Fruit fly (Drosophila melanogaster) whole organism, embryonic: Measurements from ENCODE around the gene Tbcd.

Source experiments
- Abd-B ChIP-seq: fragments of 200-800 bp; sonication (Bioruptor generic); optimal IDR thresholded peaks from 2 replicates; lab custom pipeline; 2018; ENCODE audit warnings: missing biosample characterization, mild to moderate bottlenecking, missing genetic modification characterization, moderate library complexity
- C15 ChIP-seq: fragments of 200-800 bp; sonication (Bioruptor generic); IDR thresholded peaks from 3 replicates; pipeline ENCODE4 v1.3.6; 2022; ENCODE audit warnings: missing biosample characterization, missing genetic modification characterization
- CG11696 ChIP-seq: fragments of 200-800 bp; sonication (Bioruptor generic); IDR thresholded peaks from 2 replicates; pipeline ENCODE4 v1.3.6; 2022; ENCODE audit warnings: missing biosample characterization, missing genetic modification characterization
- CG12071 ChIP-seq: fragments of 200-800 bp; sonication (Bioruptor generic); optimal IDR thresholded peaks from 3 replicates; lab custom pipeline; 2018; ENCODE audit warnings: missing biosample characterization, mild to moderate bottlenecking, missing genetic modification characterization
- CG12769 ChIP-seq: fragments of 200-800 bp; sonication (Bioruptor generic); optimal IDR thresholded peaks from 2 replicates; lab custom pipeline; 2019; ENCODE audit warnings: missing biosample characterization, mild to moderate bottlenecking, missing genetic modification characterization, moderate library complexity
- CG13424 ChIP-seq: fragments of 200-800 bp; sonication (Bioruptor generic); optimal IDR thresholded peaks from 2 replicates; lab custom pipeline; 2019; ENCODE audit warnings: missing biosample characterization, mild to moderate bottlenecking, missing genetic modification characterization, moderate library complexity
- CG13624 ChIP-seq: fragments of 200-800 bp; sonication (Bioruptor generic); optimal IDR thresholded peaks from 2 replicates; lab custom pipeline; 2016; ENCODE audit warnings: missing biosample characterization, missing genetic modification characterization
- CG14965 ChIP-seq: fragments of 200-800 bp; sonication (Bioruptor generic); optimal IDR thresholded peaks from 2 replicates; lab custom pipeline; 2016; ENCODE audit warnings: missing biosample characterization, missing genetic modification characterization, borderline replicate concordance
- CG1647 ChIP-seq: fragments of 200-800 bp; sonication (Bioruptor generic); optimal IDR thresholded peaks from 3 replicates; lab custom pipeline; 2016; ENCODE audit warnings: missing biosample characterization, missing genetic modification characterization
- CG16813 ChIP-seq: fragments of 200-800 bp; sonication (Bioruptor generic); IDR thresholded peaks from 3 replicates; pipeline ENCODE4 v1.3.6; 2022; ENCODE audit warnings: missing biosample characterization, missing genetic modification characterization; ENCODE audit not compliant: partially characterized antibody
- CG18599 ChIP-seq: fragments of 200-800 bp; sonication (Bioruptor generic); optimal IDR thresholded peaks from 3 replicates; lab custom pipeline; 2017; ENCODE audit warnings: missing biosample characterization, missing genetic modification characterization, mild to moderate bottlenecking, moderate library complexity, missing genetic modification reagents
- CG2889 ChIP-seq: fragments of 200-800 bp; sonication (Bioruptor generic); IDR thresholded peaks from 3 replicates; pipeline ENCODE4 v1.3.6; 2022; ENCODE audit warnings: missing biosample characterization, missing genetic modification characterization
- CG30431 ChIP-seq: fragments of 200-800 bp; sonication (Bioruptor generic); optimal IDR thresholded peaks from 2 replicates; lab custom pipeline; 2017; ENCODE audit warnings: missing biosample characterization, missing genetic modification characterization
- CG34422 ChIP-seq: fragments of 200-800 bp; sonication (Bioruptor generic); IDR thresholded peaks from 3 replicates; pipeline ENCODE4 v1.3.6; 2022; ENCODE audit warnings: missing biosample characterization, missing genetic modification characterization
- CG43689 ChIP-seq: fragments of 200-800 bp; sonication (Bioruptor generic); IDR thresholded peaks from 2 replicates; pipeline ENCODE4 v1.3.6; 2022; ENCODE audit warnings: missing biosample characterization, missing genetic modification characterization
- CG4707 ChIP-seq: fragments of 200-800 bp; sonication (Bioruptor generic); optimal IDR thresholded peaks from 2 replicates; lab custom pipeline; 2018; ENCODE audit warnings: missing biosample characterization, mild to moderate bottlenecking, missing genetic modification characterization, moderate library complexity
- CG5180 ChIP-seq: fragments of 200-800 bp; sonication (Bioruptor generic); optimal IDR thresholded peaks from 3 replicates; lab custom pipeline; 2017; ENCODE audit warnings: missing biosample characterization, missing genetic modification characterization, mild to moderate bottlenecking, moderate library complexity, missing genetic modification reagents
- CG6175 ChIP-seq: fragments of 200-800 bp; sonication (Bioruptor generic); IDR thresholded peaks from 3 replicates; pipeline ENCODE4 v1.3.6; 2022; ENCODE audit warnings: missing biosample characterization, missing genetic modification characterization
- CG8765 ChIP-seq: fragments of 200-800 bp; sonication (Bioruptor generic); IDR thresholded peaks from 2 replicates; pipeline ENCODE4 v1.3.6; 2022; ENCODE audit warnings: missing biosample characterization, missing genetic modification characterization
- CG8944 ChIP-seq: fragments of 200-800 bp; sonication (Bioruptor generic); optimal IDR thresholded peaks from 3 replicates; lab custom pipeline; 2016; ENCODE audit warnings: missing biosample characterization, missing genetic modification characterization
- Drgx ChIP-seq: fragments of 200-800 bp; sonication (Bioruptor generic); IDR thresholded peaks from 2 replicates; pipeline ENCODE4 v1.3.6; 2022; ENCODE audit warnings: missing biosample characterization, missing genetic modification characterization
- E2f2 ChIP-seq: fragments of 200-800 bp; sonication (Bioruptor generic); IDR thresholded peaks from 2 replicates; pipeline ENCODE4 v1.3.6; 2022; ENCODE audit warnings: missing biosample characterization, missing genetic modification characterization
- Fer1 ChIP-seq: fragments of 200-800 bp; sonication (Bioruptor generic); optimal IDR thresholded peaks from 2 replicates; lab custom pipeline; 2017; ENCODE audit warnings: missing biosample characterization, mild to moderate bottlenecking, missing genetic modification characterization
- HHEX ChIP-seq: fragments of 200-800 bp; sonication (Bioruptor generic); optimal IDR thresholded peaks from 3 replicates; lab custom pipeline; 2017; ENCODE audit warnings: missing biosample characterization, mild to moderate bottlenecking, missing genetic modification characterization, missing genetic modification reagents
- Hr39 ChIP-seq: fragments of >200 bp; optimal IDR thresholded peaks from 2 replicates; lab custom pipeline; 2017
- NFAT ChIP-seq: fragments of 200-800 bp; sonication (Bioruptor generic); IDR thresholded peaks from 2 replicates; pipeline ENCODE4 v1.3.6; 2022; ENCODE audit warnings: missing biosample characterization, missing genetic modification characterization
- Nf-YC ChIP-seq: fragments of 200-800 bp; optimal IDR thresholded peaks from 3 replicates; lab custom pipeline; 2019; ENCODE audit warnings: missing biosample characterization, mild to moderate bottlenecking, missing genetic modification characterization, moderate library complexity
- PHDP ChIP-seq: fragments of 200-800 bp; sonication (Bioruptor generic); optimal IDR thresholded peaks from 3 replicates; lab custom pipeline; 2018; ENCODE audit warnings: missing biosample characterization, mild to moderate bottlenecking, missing genetic modification characterization, moderate library complexity
- amos ChIP-seq: fragments of 200-800 bp; sonication (Bioruptor generic); IDR thresholded peaks from 2 replicates; pipeline ENCODE4 v1.3.6; 2022; ENCODE audit warnings: missing biosample characterization, missing genetic modification characterization; ENCODE audit not compliant: partially characterized antibody
- ase ChIP-seq: fragments of 200-800 bp; sonication (Bioruptor generic); IDR thresholded peaks from 3 replicates; pipeline ENCODE4 v1.3.6; 2022; ENCODE audit warnings: missing biosample characterization, missing genetic modification characterization
- corto ChIP-seq: fragments of 200-800 bp; sonication (Bioruptor generic); optimal IDR thresholded peaks from 2 replicates; lab custom pipeline; 2016; ENCODE audit warnings: missing biosample characterization, mild to moderate bottlenecking, missing genetic modification characterization, moderate library complexity
- crp ChIP-seq, 2 experiments: fragments of 200-800 bp; sonication (Bioruptor generic); optimal IDR thresholded peaks; 2 replicates in 1 of 2; 3 replicates in 1 of 2; lab custom pipeline; 2017; ENCODE audit warnings: missing biosample characterization in 2 of 2, missing genetic modification characterization in 2 of 2, mild to moderate bottlenecking in 1 of 2, moderate library complexity in 1 of 2
- dmrt99B ChIP-seq: fragments of 200-800 bp; sonication (Bioruptor generic); optimal IDR thresholded peaks from 2 replicates; lab custom pipeline; 2018; ENCODE audit warnings: missing biosample characterization, mild to moderate bottlenecking, missing genetic modification characterization, moderate library complexity
- dpn ChIP-seq, 2 experiments: fragments of 200-800 bp; sonication (Bioruptor generic); optimal IDR thresholded peaks; 3 replicates each; lab custom pipeline; 2016; ENCODE audit warnings: missing biosample characterization in 2 of 2, missing genetic modification characterization in 2 of 2
- esg ChIP-seq: fragments of 200-800 bp; sonication (Bioruptor generic); conservative IDR thresholded peaks from 2 replicates; pipeline ENCODE4 v1.3.6; 2022; ENCODE audit warnings: missing biosample characterization, missing genetic modification characterization
- eve ChIP-seq, 2 experiments: fragments of >200 bp; optimal IDR thresholded peaks; 2 replicates each; lab custom pipeline; 2017; ENCODE audit warnings: missing biosample characterization in 2 of 2, missing genetic modification characterization in 2 of 2
- ewg ChIP-seq: fragments of 200-800 bp; sonication (Bioruptor generic); optimal IDR thresholded peaks from 3 replicates; lab custom pipeline; 2017; ENCODE audit warnings: mild to moderate bottlenecking, missing biosample characterization, missing genetic modification reagents, missing genetic modification characterization
- fd96Cb ChIP-seq: fragments of 200-800 bp; sonication (Bioruptor generic); optimal IDR thresholded peaks from 2 replicates; lab custom pipeline; 2018; ENCODE audit warnings: missing biosample characterization, mild to moderate bottlenecking, missing genetic modification characterization, moderate library complexity
- inv ChIP-seq: fragments of 200-800 bp; sonication (Bioruptor generic); IDR thresholded peaks from 2 replicates; pipeline ENCODE4 v1.3.6; 2022; ENCODE audit warnings: missing biosample characterization, missing genetic modification characterization; ENCODE audit not compliant: partially characterized antibody
- kni ChIP-seq: fragments of 200-800 bp; sonication (Bioruptor generic); optimal IDR thresholded peaks from 3 replicates; lab custom pipeline; 2017; ENCODE audit warnings: mild to moderate bottlenecking, missing biosample characterization, missing genetic modification reagents, missing genetic modification characterization
- nom ChIP-seq: fragments of 200-800 bp; sonication (Bioruptor generic); optimal IDR thresholded peaks from 2 replicates; lab custom pipeline; 2017; ENCODE audit warnings: missing biosample characterization, missing genetic modification characterization, mild to moderate bottlenecking, moderate library complexity, missing genetic modification reagents
- ro ChIP-seq: fragments of 200-800 bp; sonication (Bioruptor generic); IDR thresholded peaks from 2 replicates; pipeline ENCODE4 v1.3.6; 2022; ENCODE audit warnings: missing biosample characterization, missing genetic modification characterization
- shn ChIP-seq: fragments of 200-800 bp; sonication (Bioruptor generic); optimal IDR thresholded peaks from 3 replicates; lab custom pipeline; 2016; ENCODE audit warnings: missing biosample characterization, missing genetic modification characterization
- so ChIP-seq: fragments of 200-800 bp; sonication (Bioruptor generic); IDR thresholded peaks from 3 replicates; pipeline ENCODE4 v1.3.6; 2022; ENCODE audit warnings: missing biosample characterization, missing genetic modification characterization
- sob ChIP-seq: fragments of 200-800 bp; sonication (Bioruptor generic); IDR thresholded peaks from 2 replicates; pipeline ENCODE4 v1.3.6; 2022; ENCODE audit warnings: missing biosample characterization, missing genetic modification characterization
- stwl ChIP-seq: fragments of 200-800 bp; sonication (Bioruptor generic); optimal IDR thresholded peaks from 3 replicates; lab custom pipeline; 2018; ENCODE audit warnings: missing biosample characterization, mild to moderate bottlenecking, missing genetic modification characterization, moderate library complexity
- ttk ChIP-seq: fragments of 200-800 bp; sonication (Bioruptor generic); IDR thresholded peaks from 2 replicates; pipeline ENCODE4 v2.1.2; 2022; ENCODE audit warnings: missing biosample characterization, missing genetic modification characterization
- unc-4 ChIP-seq: fragments of 200-800 bp; sonication (Bioruptor generic); IDR thresholded peaks from 2 replicates; pipeline ENCODE4 v1.3.6; 2022; ENCODE audit warnings: missing biosample characterization, missing genetic modification characterization; ENCODE audit not compliant: partially characterized antibody
- wdn ChIP-seq: fragments of 200-800 bp; sonication (Bioruptor generic); IDR thresholded peaks from 2 replicates; pipeline ENCODE4 v1.3.6; 2022; ENCODE audit warnings: missing biosample characterization, missing genetic modification characterization

The Tbcd gene

dm6 chr2L:2175930-2176643 is 28.8 kb downstream of the Tbcd start (continued):
- no peak for TF ChIP-seq ttk (GFP tag; lab: Robert Waterston, UW)
- TF ChIP-seq CG5180, result peak; percentile 1
- no peak for TF ChIP-seq CG4707
- no peak for TF ChIP-seq ewg (GFP tag; lab: Kevin White, UChicago)
- no peak for TF ChIP-seq crp (GFP tag; optimal IDR thresholded peaks at IDR 0.05; lab: Kevin White, UChicago)
- peak; percentile 74 for TF ChIP-seq CG18599
- peak; percentile 71 for TF ChIP-seq Fer1 (GFP tag; lab: Kevin White, UChicago)
- TF ChIP-seq dpn (GFP tag; optimal IDR thresholded peaks at IDR 0.05; lab: Kevin White, UChicago), result no peak
- TF ChIP-seq amos (GFP tag; lab: Robert Waterston, UW), result no peak
- TF ChIP-seq C15, result no peak
- no peak for TF ChIP-seq CG2889 (GFP tag; lab: Robert Waterston, UW)
- TF ChIP-seq CG8765, result no peak
- no peak for TF ChIP-seq CG14965
- TF ChIP-seq E2f2, result peak; percentile 37; the same call in 1 of the 2 replicates
- TF ChIP-seq PHDP (tag; lab: Kevin White, UChicago), result peak; percentile 70
- 0 out of 3 replicates have a peak, but pooled peaks have one; percentile 8 for TF ChIP-seq so
- TF ChIP-seq NFAT (GFP tag; lab: Robert Waterston, UW), result peak; percentile 62
- TF ChIP-seq fd96Cb (tag; lab: Kevin White, UChicago), result peak; percentile 19
- no peak for TF ChIP-seq CG16813 (GFP tag; lab: Robert Waterston, UW)
- no peak for TF ChIP-seq CG1647 (GFP tag; lab: Kevin White, UChicago)
- no peak for TF ChIP-seq unc-4
- peak; percentile 15 for TF ChIP-seq CG13624 (GFP tag; lab: Kevin White, UChicago)
- peak; percentile 71 for TF ChIP-seq CG13424 (tag; lab: Kevin White, UChicago)
- no peak for TF ChIP-seq esg
- TF ChIP-seq Nf-YC (tag; lab: Kevin White, UChicago), result peak; percentile 22
- peak; percentile 60 for TF ChIP-seq nom (GFP tag; lab: Kevin White, UChicago)
- TF ChIP-seq CG30431 (GFP tag; lab: Kevin White, UChicago), result no peak
- TF ChIP-seq eve (GFP tag; optimal IDR thresholded peaks at IDR 0.05; lab: Kevin White, UChicago), result peak in 1 of 2 experiments; percentile 58
- TF ChIP-seq inv (GFP tag; lab: Robert Waterston, UW), result no peak
- no peak for TF ChIP-seq CG43689 (GFP tag; lab: Robert Waterston, UW)
- TF ChIP-seq kni (GFP tag; lab: Kevin White, UChicago), result no peak
- no peak for TF ChIP-seq corto (GFP tag; lab: Kevin White, UChicago)
- TF ChIP-seq stwl (tag; lab: Kevin White, UChicago), result no peak
- no peak for TF ChIP-seq shn (GFP tag; lab: Kevin White, UChicago)
- TF ChIP-seq HHEX (GFP tag; lab: Kevin White, UChicago), result peak; percentile 40
- peak; percentile 4 for TF ChIP-seq Abd-B (GFP tag; lab: Kevin White, UChicago)
- no peak for TF ChIP-seq Hr39 (lab: Kevin White, UChicago)
- TF ChIP-seq CG11696 (GFP tag; lab: Robert Waterston, UW), result peak; percentile 84
- TF ChIP-seq Drgx (GFP tag; lab: Robert Waterston, UW), result peak; percentile 52; the same call in 1 of the 2 replicates
- TF ChIP-seq CG6175, result 0 out of 3 replicates have a peak, but pooled peaks have one; percentile 48
- TF ChIP-seq CG12071, result no peak
- peak; percentile 50 for TF ChIP-seq CG12769 (tag; lab: Kevin White, UChicago)
- TF ChIP-seq ase (GFP tag; lab: Robert Waterston, UW), result 0 out of 3 replicates have a peak, but pooled peaks have one; percentile 33
- TF ChIP-seq wdn, result peak; percentile 43; the same call in 1 of the 2 replicates
- no peak for TF ChIP-seq sob (GFP tag; lab: Robert Waterston, UW)
- peak; percentile 52 for TF ChIP-seq dmrt99B
- TF ChIP-seq CG8944 (GFP tag; lab: Kevin White, UChicago), result no peak
- no peak for TF ChIP-seq ro
- TF ChIP-seq CG34422 (GFP tag; lab: Robert Waterston, UW), result 0 out of 3 replicates have a peak, but pooled peaks have one; percentile 33
